Comparison of ENCODE assay signal across 1 fruit fly cellular context in the genomic region with DNA sequence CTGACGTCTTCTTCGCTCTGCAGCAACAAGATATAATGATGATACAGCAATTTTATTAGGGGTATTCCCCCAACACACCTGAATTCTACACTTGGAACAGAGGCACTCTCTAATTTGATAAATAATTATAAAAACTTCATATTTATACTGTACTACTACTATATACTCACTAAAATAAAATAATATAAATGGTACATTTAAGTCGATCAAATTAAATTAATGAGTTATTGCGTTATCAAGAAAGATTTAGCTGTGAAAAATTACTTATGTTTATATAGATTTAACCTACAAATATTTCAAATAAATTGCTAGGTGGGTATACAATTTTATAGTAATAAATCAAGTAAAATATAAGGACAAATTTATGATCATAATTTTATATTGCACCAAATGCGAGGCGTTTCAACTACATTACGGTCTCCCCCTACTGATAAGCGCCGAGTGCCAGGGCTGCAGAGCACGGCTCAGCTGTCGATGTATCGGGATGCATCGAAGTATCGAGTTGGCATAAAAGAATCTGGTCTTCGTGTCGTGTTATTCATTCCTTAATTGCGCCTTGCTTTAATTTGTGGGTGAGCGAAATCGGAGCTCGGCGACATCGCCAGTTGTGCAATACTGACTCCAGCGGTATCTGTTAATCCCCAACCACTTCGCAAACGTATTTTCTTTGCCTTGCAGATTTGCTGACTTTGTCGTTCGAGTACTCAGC.
A peak's percentile ranks its signal among the peaks of the same experiment; 100 is the strongest.
TF ChIP-seq lines count a peak whose summit lies in the region.

vsg (plus strand) TSS at position 497 of the 709 bp plus-strand sequence.

TF ChIP-seq in whole organism, embryonic, 481 proteins besides CTCF, POLR2A, EP300 and RAD21 (continued from another document and continues in another):
- TF ChIP-seq NfI (GFP tag; optimal IDR thresholded peaks at IDR 0.05; lab: Kevin White, UChicago) (peak; percentile 71), CG10979 (tag; optimal IDR thresholded peaks at IDR 0.05; lab: Kevin White, UChicago) (peak; percentile 78), tap (tag; optimal IDR thresholded peaks at IDR 0.05; lab: Kevin White, UChicago) (peak; percentile 68), CG18011 (GFP tag; optimal IDR thresholded peaks at IDR 0.05; lab: Kevin White, UChicago) (no peak), fd96Cb (tag; optimal IDR thresholded peaks at IDR 0.05; lab: Kevin White, UChicago) (peak; percentile 80), ind (GFP tag; optimal IDR thresholded peaks at IDR 0.05; lab: Kevin White, UChicago) (peak; percentile 72), HHEX (GFP tag; optimal IDR thresholded peaks at IDR 0.05; lab: Kevin White, UChicago) (peak; percentile 9), CG7786 (GFP tag; optimal IDR thresholded peaks at IDR 0.05; lab: Kevin White, UChicago) (peak; percentile 48), CG32532 (GFP tag; IDR thresholded peaks at IDR 0.05; lab: Robert Waterston, UW) (peak; percentile 79), nau (GFP tag; optimal IDR thresholded peaks at IDR 0.05; lab: Kevin White, UChicago) (no peak), CG10366 (GFP tag; IDR thresholded peaks at IDR 0.05; lab: Robert Waterston, UW) (peak; percentile 60; the same call in 1 of the 2 replicates), inv (GFP tag; IDR thresholded peaks at IDR 0.05; lab: Robert Waterston, UW; ENCODE audit: partially characterized antibody) (peak; percentile 83), CG12155 (GFP tag; optimal IDR thresholded peaks at IDR 0.05; lab: Kevin White, UChicago) (peak; percentile 85), zen (tag; optimal IDR thresholded peaks at IDR 0.05; lab: Kevin White, UChicago) (peak; percentile 58), CG34224 (GFP tag; IDR thresholded peaks at IDR 0.05; lab: Robert Waterston, UW; ENCODE audit: partially characterized antibody) (peak; percentile 83), CG7963 (GFP tag; IDR thresholded peaks at IDR 0.05; lab: Robert Waterston, UW; ENCODE audit: partially characterized antibody) (peak; percentile 84), cg (GFP tag; optimal IDR thresholded peaks at IDR 0.05; lab: Kevin White, UChicago) (no peak), row (GFP tag; IDR thresholded peaks at IDR 0.05; lab: Robert Waterston, UW) (peak; percentile 92), Atf3 (GFP tag; optimal IDR thresholded peaks at IDR 0.05; lab: Kevin White, UChicago) (peak; percentile 25), CG12299 (tag; optimal IDR thresholded peaks at IDR 0.05; lab: Kevin White, UChicago) (peak; percentile 29), al (GFP tag; IDR thresholded peaks at IDR 0.05; lab: Robert Waterston, UW) (peak; percentile 43), CG18599 (GFP tag; optimal IDR thresholded peaks at IDR 0.05; lab: Kevin White, UChicago) (peak; percentile 78), org-1 (GFP tag; optimal IDR thresholded peaks at IDR 0.05; lab: Kevin White, UChicago) (peak; percentile 39), CG32767 (GFP tag; IDR thresholded peaks at IDR 0.05; lab: Robert Waterston, UW) (peak; percentile 57), bowl (GFP tag; IDR thresholded peaks at IDR 0.05; lab: Robert Waterston, UW) (no peak), Drgx (GFP tag; IDR thresholded peaks at IDR 0.05; lab: Robert Waterston, UW) (peak; percentile 36; the same call in 1 of the 2 replicates), Blimp-1 (GFP tag; optimal IDR thresholded peaks at IDR 0.05; lab: Kevin White, UChicago) (peak; percentile 69), Ets65A (GFP tag; lab: Kevin White, UChicago) (peak; percentile 95), CG3726 (GFP tag; IDR thresholded peaks at IDR 0.05; lab: Robert Waterston, UW) (no peak), Hr3 (GFP tag; optimal IDR thresholded peaks at IDR 0.05; lab: Kevin White, UChicago) (peak; percentile 90), grn (GFP tag; optimal IDR thresholded peaks at IDR 0.05; lab: Kevin White, UChicago) (peak; percentile 1), Lim3 (GFP tag; IDR thresholded peaks at IDR 0.05; lab: Robert Waterston, UW) (no peak), Opbp (GFP tag; IDR thresholded peaks at IDR 0.05; lab: Robert Waterston, UW; ENCODE audit: partially characterized antibody) (peak; percentile 93), ssp (GFP tag; IDR thresholded peaks at IDR 0.05; lab: Robert Waterston, UW) (peak; percentile 85), kay (GFP tag; optimal IDR thresholded peaks at IDR 0.05; lab: Kevin White, UChicago) (peak; percentile 77), da (GFP tag; optimal IDR thresholded peaks at IDR 0.05; lab: Kevin White, UChicago) (no peak), CG31388 (GFP tag; optimal IDR thresholded peaks at IDR 0.05; lab: Kevin White, UChicago) (peak; percentile 5), CG4730 (GFP tag; IDR thresholded peaks at IDR 0.05; lab: Robert Waterston, UW) (peak; percentile 57; the same call in 1 of the 2 replicates), fd3F (GFP tag; optimal IDR thresholded peaks at IDR 0.05; lab: Kevin White, UChicago) (peak; percentile 74), yki (optimal IDR thresholded peaks at IDR 0.05; lab: Kevin White, UChicago) (no peak), CG12942 (GFP tag; optimal IDR thresholded peaks at IDR 0.05; lab: Kevin White, UChicago) (peak; percentile 75), HmgD (GFP tag; optimal IDR thresholded peaks at IDR 0.05; lab: Kevin White, UChicago) (peak; percentile 39), GATAe (GFP tag; conservative IDR thresholded peaks at IDR 0.05; lab: Robert Waterston, UW) (peak; percentile 58; the same call in 1 of the 2 replicates), CG32772 (GFP tag; IDR thresholded peaks at IDR 0.05; lab: Robert Waterston, UW) (peak; percentile 59; the same call in 1 of the 2 replicates), bcd (GFP tag; optimal IDR thresholded peaks at IDR 0.05; lab: Kevin White, UChicago) (peak; percentile 78), CG11695 (GFP tag; IDR thresholded peaks at IDR 0.05; lab: Robert Waterston, UW) (peak; percentile 67; the same call in 1 of the 3 replicates), Nf-YC (tag; optimal IDR thresholded peaks at IDR 0.05; lab: Kevin White, UChicago) (peak; percentile 85), bigmax (GFP tag; optimal IDR thresholded peaks at IDR 0.05; lab: Kevin White, UChicago) (no peak), CG6175 (GFP tag; IDR thresholded peaks at IDR 0.05; lab: Robert Waterston, UW) (no peak), peb (GFP tag; IDR thresholded peaks at IDR 0.05; lab: Robert Waterston, UW) (0 out of 2 replicates have a peak, but pooled peaks have one; percentile 16), dpn (GFP tag; optimal IDR thresholded peaks at IDR 0.05; lab: Kevin White, UChicago) (peak; percentile 55 to 75), lbe (GFP tag; optimal IDR thresholded peaks at IDR 0.05; lab: Kevin White, UChicago) (no peak), CG2202 (tag; optimal IDR thresholded peaks at IDR 0.05; lab: Kevin White, UChicago) (peak; percentile 36), Doc3 (GFP tag; IDR thresholded peaks at IDR 0.05; lab: Robert Waterston, UW; ENCODE audit: partially characterized antibody) (peak; percentile 55), CG8924 (tag; optimal IDR thresholded peaks at IDR 0.05; lab: Kevin White, UChicago) (peak; percentile 91), cas (GFP tag; IDR thresholded peaks at IDR 0.05; lab: Robert Waterston, UW) (peak; percentile 29; the same call in 1 of the 2 replicates), ro (GFP tag; IDR thresholded peaks at IDR 0.05; lab: Robert Waterston, UW) (0 out of 2 replicates have a peak, but pooled peaks have one; percentile 57), Kr (GFP tag; optimal IDR thresholded peaks at IDR 0.05; lab: Kevin White, UChicago) (no peak), Xbp1 (GFP tag; optimal IDR thresholded peaks at IDR 0.05; lab: Kevin White, UChicago) (peak; percentile 78), sim (GFP tag; IDR thresholded peaks at IDR 0.05; lab: Robert Waterston, UW) (no peak), trem (tag; optimal IDR thresholded peaks at IDR 0.05; lab: Kevin White, UChicago) (peak; percentile 76), ase (GFP tag; IDR thresholded peaks at IDR 0.05; lab: Robert Waterston, UW) (peak; percentile 19; the same call in 1 of the 3 replicates), Rfx (GFP tag; IDR thresholded peaks at IDR 0.05; lab: Robert Waterston, UW) (peak; percentile 70), gsb-n (tag; optimal IDR thresholded peaks at IDR 0.05; lab: Kevin White, UChicago) (peak; percentile 68), CG1603 (tag; optimal IDR thresholded peaks at IDR 0.05; lab: Kevin White, UChicago) (peak; percentile 67), CG4854 (GFP tag; optimal IDR thresholded peaks at IDR 0.05; lab: Kevin White, UChicago) (peak; percentile 6), Scr (GFP tag; IDR thresholded peaks at IDR 0.05; lab: Robert Waterston, UW; ENCODE audit: partially characterized antibody) (peak; percentile 83), hkb (optimal IDR thresholded peaks at IDR 0.05; lab: Kevin White, UChicago) (no peak), hkb (GFP tag; IDR thresholded peaks at IDR 0.05; lab: Robert Waterston, UW) (peak; percentile 53; the same call in 1 of the 2 replicates), crc (GFP tag; optimal IDR thresholded peaks at IDR 0.05; lab: Kevin White, UChicago) (no peak), E2f2 (GFP tag; IDR thresholded peaks at IDR 0.05; lab: Robert Waterston, UW) (0 out of 2 replicates have a peak, but pooled peaks have one; percentile 31), Hr78 (GFP tag; optimal IDR thresholded peaks at IDR 0.05; lab: Kevin White, UChicago) (peak in 1 of 2 experiments; percentile 56), unpg (GFP tag; optimal IDR thresholded peaks at IDR 0.05; lab: Kevin White, UChicago) (peak; percentile 76), CG15601 (tag; optimal IDR thresholded peaks at IDR 0.05; lab: Kevin White, UChicago) (peak; percentile 80), CG12391 (tag; optimal IDR thresholded peaks at IDR 0.05; lab: Kevin White, UChicago) (peak; percentile 91), MESR4 (GFP tag; optimal IDR thresholded peaks at IDR 0.05; lab: Kevin White, UChicago) (peak; percentile 93), Doc2 (GFP tag; IDR thresholded peaks at IDR 0.05; lab: Robert Waterston, UW) (no peak), dati (GFP tag; IDR thresholded peaks at IDR 0.05; lab: Robert Waterston, UW) (no peak), ash1 (GFP tag; optimal IDR thresholded peaks at IDR 0.05; lab: Kevin White, UChicago) (no peak), CG2129 (GFP tag; IDR thresholded peaks at IDR 0.05; lab: Robert Waterston, UW; ENCODE audit: partially characterized antibody) (peak; percentile 57; the same call in 1 of the 2 replicates), CG4707 (GFP tag; optimal IDR thresholded peaks at IDR 0.05; lab: Kevin White, UChicago) (no peak), onecut (GFP tag; IDR thresholded peaks at IDR 0.05; lab: Robert Waterston, UW) (peak; percentile 21; the same call in 1 of the 2 replicates), sr (GFP tag; IDR thresholded peaks at IDR 0.05; lab: Robert Waterston, UW) (no peak), Dfd (GFP tag; optimal IDR thresholded peaks at IDR 0.05; lab: Kevin White, UChicago) (no peak), exex (tag; optimal IDR thresholded peaks at IDR 0.05; lab: Kevin White, UChicago) (peak; percentile 52), CG17912 (GFP tag; optimal IDR thresholded peaks at IDR 0.05; lab: Kevin White, UChicago) (peak; percentile 23), CG2199 (GFP tag; IDR thresholded peaks at IDR 0.05; lab: Robert Waterston, UW) (0 out of 3 replicates have a peak, but pooled peaks have one; percentile 29), Antp (GFP tag; optimal IDR thresholded peaks at IDR 0.05; lab: Kevin White, UChicago) (peak; percentile 35), chm (GFP tag; IDR thresholded peaks at IDR 0.05; lab: Robert Waterston, UW) (peak; percentile 52; the same call in 1 of the 2 replicates), Gsc (GFP tag; IDR thresholded peaks at IDR 0.05; lab: Robert Waterston, UW) (no peak), Sox102F (GFP tag; optimal IDR thresholded peaks at IDR 0.05; lab: Kevin White, UChicago) (peak; percentile 82), Fer1 (GFP tag; optimal IDR thresholded peaks at IDR 0.05; lab: Kevin White, UChicago) (peak; percentile 63), CG5245 (GFP tag; optimal IDR thresholded peaks at IDR 0.05; lab: Kevin White, UChicago) (peak; percentile 52), tio (GFP tag; optimal IDR thresholded peaks at IDR 0.05; lab: Kevin White, UChicago) (no peak), CG1792 (GFP tag; optimal IDR thresholded peaks at IDR 0.05; lab: Kevin White, UChicago) (peak; percentile 34), CG17568 (GFP tag; optimal IDR thresholded peaks at IDR 0.05; lab: Kevin White, UChicago) (no peak), Meics (GFP tag; optimal IDR thresholded peaks at IDR 0.05; lab: Kevin White, UChicago) (peak; percentile 85), Tbp (GFP tag; optimal IDR thresholded peaks at IDR 0.05; lab: Kevin White, UChicago) (no peak), CG4617 (GFP tag; optimal IDR thresholded peaks at IDR 0.05; lab: Kevin White, UChicago; ENCODE audit: borderline replicate concordance) (peak; percentile 90), CG15514 (GFP tag; optimal IDR thresholded peaks at IDR 0.05; lab: Kevin White, UChicago) (peak; percentile 38), ttk (GFP tag; IDR thresholded peaks at IDR 0.05; lab: Robert Waterston, UW) (peak; percentile 66), CG3995 (GFP tag; optimal IDR thresholded peaks at IDR 0.05; lab: Kevin White, UChicago) (peak; percentile 48), wor (GFP tag; IDR thresholded peaks at IDR 0.05; lab: Robert Waterston, UW) (peak; percentile 50; the same call in 1 of the 2 replicates), D19B (GFP tag; optimal IDR thresholded peaks at IDR 0.05; lab: Kevin White, UChicago) (peak; percentile 73), eyg (GFP tag; optimal IDR thresholded peaks at IDR 0.05; lab: Kevin White, UChicago) (no peak), CG3281 (GFP tag; optimal IDR thresholded peaks at IDR 0.05; lab: Kevin White, UChicago) (peak; percentile 77), Ssrp (tag; optimal IDR thresholded peaks at IDR 0.05; lab: Kevin White, UChicago) (peak; percentile 86), CG9437 (GFP tag; optimal IDR thresholded peaks at IDR 0.05; lab: Kevin White, UChicago) (peak; percentile 87), Trl (optimal IDR thresholded peaks at IDR 0.05; lab: Kevin White, UChicago) (no peak), Trl (GFP tag; optimal IDR thresholded peaks at IDR 0.05; lab: Kevin White, UChicago) (peak; percentile 28), BEAF-32 (GFP tag; optimal IDR thresholded peaks at IDR 0.05; lab: Kevin White, UChicago) (peak; percentile 91), D19A (tag; optimal IDR thresholded peaks at IDR 0.05; lab: Kevin White, UChicago) (peak; percentile 78), CG9215 (GFP tag; IDR thresholded peaks at IDR 0.05; lab: Robert Waterston, UW) (peak; percentile 85), pho (GFP tag; optimal IDR thresholded peaks at IDR 0.05; lab: Kevin White, UChicago) (peak; percentile 57), sc (optimal IDR thresholded peaks at IDR 0.05; lab: Kevin White, UChicago) (no peak), sc (GFP tag; optimal IDR thresholded peaks at IDR 0.05; lab: Kevin White, UChicago) (peak; percentile 70), CG10565 (GFP tag; optimal IDR thresholded peaks at IDR 0.05; lab: Kevin White, UChicago) (no peak), vvl (GFP tag; IDR thresholded peaks at IDR 0.05; lab: Robert Waterston, UW) (peak; percentile 69), seq (GFP tag; IDR thresholded peaks at IDR 0.05; lab: Robert Waterston, UW) (no peak; the same call in 1 of the 2 replicates)
